Worm (Caenorhabditis elegans) whole organism, late embryonic: ENCODE measurements around the gene M88.4.

Experiments
- C08G9.2 ChIP-seq: sonication (generic microtip); optimal IDR thresholded peaks from 2 replicates; lab custom pipeline; 2016; ENCODE audit warnings: mild to moderate bottlenecking, missing genetic modification characterization, moderate library complexity, missing compliant biosample characterization
- K02D7.2 ChIP-seq: sonication (generic microtip); optimal IDR thresholded peaks from 2 replicates; lab custom pipeline; 2017; ENCODE audit warnings: mild to moderate bottlenecking, missing genetic modification characterization, missing compliant biosample characterization
- K09A11.1 ChIP-seq: sonication (generic microtip); optimal IDR thresholded peaks from 2 replicates; lab custom pipeline; 2017; ENCODE audit warnings: antibody characterized with exemption, mild to moderate bottlenecking, missing genetic modification characterization, missing compliant biosample characterization; ENCODE audit not compliant: insufficient read depth
- ama-1 ChIP-seq: fragments of 150-350 bp; optimal IDR thresholded peaks from 2 replicates; lab custom pipeline; 2014
- ceh-14 ChIP-seq: sonication (generic microtip); optimal IDR thresholded peaks from 2 replicates; lab custom pipeline; 2016; ENCODE audit warnings: missing genotype, missing genetic modification characterization, missing compliant biosample characterization
- ceh-18 ChIP-seq: sonication (generic microtip); optimal IDR thresholded peaks from 2 replicates; lab custom pipeline; 2016; ENCODE audit warnings: missing genetic modification characterization, missing compliant biosample characterization
- ceh-2 ChIP-seq: sonication (generic microtip); optimal IDR thresholded peaks from 2 replicates; lab custom pipeline; 2016; ENCODE audit warnings: missing genotype, missing genetic modification characterization, missing compliant biosample characterization
- ceh-31 ChIP-seq: sonication (generic microtip); optimal IDR thresholded peaks from 2 replicates; lab custom pipeline; 2016; ENCODE audit warnings: missing genetic modification characterization, missing compliant biosample characterization
- ceh-45 ChIP-seq: fragments of 200-800 bp; sonication (Bioruptor generic); IDR thresholded peaks from 2 replicates; pipeline ENCODE4 v1.3.6; 2022; ENCODE audit warnings: missing genetic modification reagents, missing genetic modification characterization, missing compliant biosample characterization
- ceh-48 ChIP-seq: sonication (generic microtip); optimal IDR thresholded peaks from 2 replicates; lab custom pipeline; 2016; ENCODE audit warnings: missing genetic modification characterization, inconsistent platforms, missing compliant biosample characterization
- ceh-9 ChIP-seq: sonication (generic microtip); optimal IDR thresholded peaks from 2 replicates; lab custom pipeline; 2016; ENCODE audit warnings: mild to moderate bottlenecking, missing genetic modification characterization, inconsistent platforms, missing compliant biosample characterization
- dmd-4 ChIP-seq: sonication (generic microtip); optimal IDR thresholded peaks from 2 replicates; lab custom pipeline; 2016; ENCODE audit warnings: borderline replicate concordance, missing genetic modification characterization, missing compliant biosample characterization
- elt-2 ChIP-seq: sonication (generic microtip); optimal IDR thresholded peaks from 2 replicates; lab custom pipeline; 2016; ENCODE audit warnings: missing genetic modification reagents, missing genetic modification characterization, missing compliant biosample characterization
- fax-1 ChIP-seq: sonication (generic microtip); optimal IDR thresholded peaks from 2 replicates; lab custom pipeline; 2016; ENCODE audit warnings: missing genotype, missing genetic modification characterization, missing compliant biosample characterization
- fkh-10 ChIP-seq: fragments of 150-350 bp; optimal IDR thresholded peaks from 2 replicates; lab custom pipeline; 2014; ENCODE audit warnings: missing biosample characterization, missing genetic modification reagents, missing genetic modification characterization
- fkh-6 ChIP-seq: sonication (generic microtip); optimal IDR thresholded peaks from 2 replicates; lab custom pipeline; 2016; ENCODE audit warnings: missing genetic modification characterization, missing compliant biosample characterization
- gmeb-2 ChIP-seq: sonication (generic microtip); optimal IDR thresholded peaks from 2 replicates; lab custom pipeline; 2016; ENCODE audit warnings: missing genetic modification characterization, inconsistent platforms, missing compliant biosample characterization
- hlh-30 ChIP-seq: sonication (generic microtip); optimal IDR thresholded peaks from 2 replicates; lab custom pipeline; 2017; ENCODE audit warnings: antibody characterized with exemption, missing genetic modification characterization, missing compliant biosample characterization; ENCODE audit not compliant: insufficient read depth
- hlh-6 ChIP-seq: sonication (generic microtip); optimal IDR thresholded peaks from 2 replicates; lab custom pipeline; 2016; ENCODE audit warnings: missing genotype, missing genetic modification characterization, missing compliant biosample characterization
- lim-6 ChIP-seq: sonication (generic microtip); optimal IDR thresholded peaks from 2 replicates; lab custom pipeline; 2016; ENCODE audit warnings: missing genetic modification characterization, missing compliant biosample characterization
- madf-2 ChIP-seq: sonication (generic microtip); optimal IDR thresholded peaks from 2 replicates; lab custom pipeline; 2017; ENCODE audit warnings: missing genetic modification characterization, missing compliant biosample characterization
- nfya-1 ChIP-seq: sonication (generic microtip); optimal IDR thresholded peaks from 2 replicates; lab custom pipeline; 2017; ENCODE audit warnings: missing genetic modification characterization, mild to moderate bottlenecking, missing compliant biosample characterization, antibody characterized with exemption, moderate library complexity
- nhr-11 ChIP-seq: fragments of 150-350 bp; optimal IDR thresholded peaks from 2 replicates; lab custom pipeline; 2014; ENCODE audit warnings: missing biosample characterization, missing genetic modification characterization
- nhr-232 ChIP-seq: sonication (generic microtip); optimal IDR thresholded peaks from 2 replicates; lab custom pipeline; 2016; ENCODE audit warnings: missing genetic modification characterization, missing compliant biosample characterization
- pat-9 ChIP-seq: fragments of 200-800 bp; sonication (Bioruptor generic); optimal IDR thresholded peaks from 2 replicates; lab custom pipeline; 2018; ENCODE audit warnings: mild to moderate bottlenecking, missing genetic modification characterization, moderate library complexity, missing compliant biosample characterization
- pax-1 ChIP-seq: fragments of 150-350 bp; optimal IDR thresholded peaks from 2 replicates; lab custom pipeline; 2014; ENCODE audit warnings: missing biosample characterization, missing genetic modification characterization
- pros-1 ChIP-seq: fragments of 150-350 bp; optimal IDR thresholded peaks from 2 replicates; lab custom pipeline; 2014; ENCODE audit warnings: missing biosample characterization, missing genetic modification reagents, missing genetic modification characterization
- rnt-1 ChIP-seq: sonication (generic microtip); optimal IDR thresholded peaks from 2 replicates; lab custom pipeline; 2016; ENCODE audit warnings: missing genetic modification characterization, missing compliant biosample characterization
- sdc-2 ChIP-seq: sonication (generic microtip); optimal IDR thresholded peaks from 2 replicates; lab custom pipeline; 2016; ENCODE audit warnings: missing genotype, missing genetic modification characterization, missing compliant biosample characterization
- syd-9 ChIP-seq: sonication (generic microtip); optimal IDR thresholded peaks from 2 replicates; lab custom pipeline; 2016; ENCODE audit warnings: mild to moderate bottlenecking, missing genetic modification characterization, moderate library complexity, missing compliant biosample characterization
- tbx-2 ChIP-seq: sonication (generic microtip); optimal IDR thresholded peaks from 2 replicates; lab custom pipeline; 2016; ENCODE audit warnings: missing genetic modification characterization, missing compliant biosample characterization
- tbx-7 ChIP-seq: sonication (generic microtip); optimal IDR thresholded peaks from 2 replicates; lab custom pipeline; 2016; ENCODE audit warnings: missing genotype, missing genetic modification characterization, missing compliant biosample characterization
- unc-3 ChIP-seq, 2 experiments: fragments of 200-800 bp in 1 of 2; sonication (Bioruptor generic) in 1 of 2; sonication (generic microtip) in 1 of 2; conservative IDR thresholded peaks in 1 of 2; optimal IDR thresholded peaks in 1 of 2; 2 replicates each; pipeline versions ENCODE4 v1.3.6 to Lab custom; 2016 to 2022; ENCODE audit warnings: missing compliant biosample characterization in 2 of 2, missing genetic modification characterization in 2 of 2, missing genetic modification reagents in 1 of 2
- unc-42 ChIP-seq: sonication (generic microtip); optimal IDR thresholded peaks from 2 replicates; lab custom pipeline; 2016; ENCODE audit warnings: missing genotype, missing genetic modification characterization, missing compliant biosample characterization
- unc-86 ChIP-seq: sonication (generic microtip); optimal IDR thresholded peaks from 2 replicates; lab custom pipeline; 2016; ENCODE audit warnings: missing genetic modification characterization, missing compliant biosample characterization
- zip-5 ChIP-seq: sonication (generic microtip); optimal IDR thresholded peaks from 2 replicates; lab custom pipeline; 2016; ENCODE audit warnings: missing genetic modification characterization, missing compliant biosample characterization

Gene M88.4

DNA sequence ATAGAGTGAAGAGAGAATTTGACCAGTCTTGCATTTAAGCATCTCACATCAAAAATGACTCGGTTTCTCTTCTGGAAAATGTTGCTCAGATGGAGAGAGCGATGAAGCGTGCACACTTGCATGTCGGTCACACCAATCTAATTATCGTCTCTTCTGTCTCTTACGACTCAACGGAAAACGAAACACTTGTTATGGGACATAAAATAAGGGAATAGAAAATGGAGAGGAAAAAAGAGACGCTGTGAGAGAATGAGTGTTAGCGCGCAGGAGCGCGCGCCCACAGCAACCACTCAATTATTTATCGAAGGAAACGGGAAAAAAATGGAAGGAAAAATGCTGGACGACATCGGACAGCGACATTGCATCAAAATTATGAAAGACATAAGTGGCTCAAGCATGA is 43.1 kb upstream of the M88.4 start:
- TF ChIP-seq K02D7.2 (tag; lab: Kevin White, UChicago) = peak; percentile 12
- TF ChIP-seq lim-6 (tag; lab: Kevin White, UChicago) = peak; percentile 4
- TF ChIP-seq unc-42 (tag; lab: Kevin White, UChicago) = peak; percentile 96
- peak; percentile 54 for TF ChIP-seq ceh-14
- TF ChIP-seq tbx-7 (tag; lab: Kevin White, UChicago) = no peak
- TF ChIP-seq zip-5 (tag; lab: Kevin White, UChicago) = no peak
- TF ChIP-seq pros-1 (tag; lab: Kevin White, UChicago) = peak; percentile 28
- peak; percentile 69 for TF ChIP-seq ceh-31
- TF ChIP-seq, all 69 proteins: peak for 6

DNA sequence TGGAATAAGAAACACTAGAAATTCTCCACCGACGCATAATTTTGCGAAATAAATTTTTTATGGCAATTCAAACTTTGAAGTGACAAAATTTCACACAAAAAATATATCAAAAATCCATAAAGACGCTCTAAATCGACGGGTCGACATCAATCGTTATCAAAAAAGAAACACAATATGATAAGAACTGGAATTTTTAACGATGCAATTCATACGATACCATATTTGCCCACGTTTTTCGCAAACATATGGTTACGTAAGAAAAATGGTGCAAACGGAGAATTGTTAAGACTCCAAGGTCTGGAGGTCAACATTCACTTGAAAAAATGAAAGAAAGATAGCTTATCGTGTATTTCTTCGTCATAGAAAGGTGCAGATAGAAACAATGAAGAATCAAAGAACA is 42.7 kb upstream of the M88.4 start:
- TF ChIP-seq tbx-2 (tag; lab: Kevin White, UChicago) (no peak), elt-2 (tag; lab: Kevin White, UChicago) (peak; percentile 89)

ce11 chrIII:4506590-4507128 is 42.2 kb upstream of the M88.4 start:
- no peak for TF ChIP-seq C08G9.2
- no peak for TF ChIP-seq ceh-2 (tag; lab: Kevin White, UChicago)
- no peak for TF ChIP-seq fkh-10 (GFP tag; lab: Kevin White, UChicago)
- no peak for TF ChIP-seq madf-2
- TF ChIP-seq nfya-1 (tag; lab: Kevin White, UChicago) = no peak
- no peak for TF ChIP-seq unc-42 (tag; lab: Kevin White, UChicago)
- TF ChIP-seq ceh-45 = no peak
- TF ChIP-seq unc-86 (tag; lab: Kevin White, UChicago) = no peak
- TF ChIP-seq hlh-6 (tag; lab: Kevin White, UChicago) = no peak
- no peak for TF ChIP-seq unc-3 (GFP tag; conservative IDR thresholded peaks at IDR 0.05; lab: Robert Waterston, UW)
- TF ChIP-seq unc-3 (tag; optimal IDR thresholded peaks at IDR 0.05; lab: Kevin White, UChicago) = no peak
- TF ChIP-seq sdc-2 (tag; lab: Kevin White, UChicago) = no peak
- TF ChIP-seq elt-2 (tag; lab: Kevin White, UChicago) = no peak
- no peak for TF ChIP-seq ceh-48 (tag; lab: Kevin White, UChicago)
- no peak for TF ChIP-seq ceh-9 (tag; lab: Kevin White, UChicago)
- no peak for TF ChIP-seq fkh-6
- no peak for TF ChIP-seq nhr-11 (tag; lab: Kevin White, UChicago)
- no peak for TF ChIP-seq gmeb-2 (tag; lab: Kevin White, UChicago)
- TF ChIP-seq ama-1 (lab: Kevin White, UChicago) = no peak
- TF ChIP-seq fax-1 (tag; lab: Kevin White, UChicago) = no peak

ce11 chrIII:4508064-4508905 is 40.6 kb upstream of the M88.4 start, which contains the start of the genes cct-5 and F25F2.1:
Gene cct-5, minus strand, starts transcription at chrIII:4508114.
Gene F25F2.1, plus strand, starts transcription at chrIII:4508855.
- peak; percentile 60 for TF ChIP-seq nfya-1 (tag; lab: Kevin White, UChicago)
- TF ChIP-seq pax-1 = peak; percentile 2
- TF ChIP-seq rnt-1 = peak; percentile 38
- peak; percentile 4 for TF ChIP-seq ceh-31
- TF ChIP-seq hlh-30 (tag; lab: Kevin White, UChicago) = peak; percentile 40
- no peak for TF ChIP-seq ceh-18 (tag; lab: Kevin White, UChicago)
- no peak for TF ChIP-seq nhr-232
- TF ChIP-seq pat-9 (tag; lab: Kevin White, UChicago) = peak; percentile 32
- TF ChIP-seq syd-9 (tag; lab: Kevin White, UChicago) = no peak
- peak; percentile 0 for TF ChIP-seq K09A11.1
- no peak for TF ChIP-seq dmd-4 (tag; lab: Kevin White, UChicago)
